Fruit fly (Drosophila melanogaster): Measurements from ENCODE around the gene SoxN.

DNA sequence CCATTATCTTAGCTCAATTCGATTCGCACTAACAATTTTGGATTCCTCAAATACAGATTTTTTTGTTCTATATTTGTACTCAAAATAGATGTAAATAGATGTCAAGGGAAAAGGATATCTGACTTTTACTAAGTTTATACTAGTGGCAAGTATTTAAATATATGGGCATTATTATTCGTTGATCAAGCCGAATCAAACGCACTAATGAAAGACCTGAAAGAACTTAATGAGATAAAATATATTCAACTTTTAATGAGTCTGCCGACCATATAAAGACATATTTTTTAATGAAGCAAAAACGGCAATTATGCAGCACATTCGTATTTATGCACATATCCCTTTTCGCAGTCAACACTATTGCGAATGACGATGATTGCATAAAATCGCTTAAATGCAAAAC, 43.0 kb upstream of the SoxN start, which contains the start of gene CG42710:
- TF ChIP-seq CG8478 (optimal IDR thresholded peaks at IDR 0.05), result no peak
- no peak for TF ChIP-seq CTCF (optimal IDR thresholded peaks at IDR 0.05)

All from S2 (cell line).